Worm (Caenorhabditis elegans) whole organism, L2 larva: ENCODE results near the gene F31E9.3.

Experiments used
- C34F6.9 ChIP-seq: fragments of 150-350 bp; optimal IDR thresholded peaks from 2 replicates; lab custom pipeline; 2014; ENCODE audit warnings: missing biosample characterization, missing genetic modification characterization
- R02D3.7 ChIP-seq: fragments of 150-350 bp; optimal IDR thresholded peaks from 2 replicates; lab custom pipeline; 2014; ENCODE audit warnings: missing biosample characterization, missing genetic modification characterization
- alr-1 ChIP-seq: fragments of 150-350 bp; optimal IDR thresholded peaks from 2 replicates; lab custom pipeline; 2014; ENCODE audit warnings: missing biosample characterization, missing genetic modification characterization
- crh-2 ChIP-seq: sonication (generic microtip); optimal IDR thresholded peaks from 2 replicates; lab custom pipeline; 2017; ENCODE audit warnings: missing biosample characterization, missing genetic modification characterization
- lin-13 ChIP-seq: fragments of 150-350 bp; optimal IDR thresholded peaks from 2 replicates; lab custom pipeline; 2014; ENCODE audit warnings: missing biosample characterization, missing genetic modification reagents, missing genetic modification characterization
- lin-39 ChIP-seq: fragments of 150-350 bp; optimal IDR thresholded peaks from 2 replicates; lab custom pipeline; 2014; ENCODE audit warnings: missing biosample characterization, missing genetic modification reagents, missing genetic modification characterization
- mbf-1 ChIP-seq: sonication (generic microtip); optimal IDR thresholded peaks from 2 replicates; lab custom pipeline; 2017; ENCODE audit warnings: missing biosample characterization, missing genetic modification characterization
- mdl-1 ChIP-seq, 2 experiments: fragments of 150-350 bp in 1 of 2; sonication (generic microtip) in 1 of 2; optimal IDR thresholded peaks; 2 replicates each; lab custom pipeline; 2017; ENCODE audit warnings: missing biosample characterization in 2 of 2, missing genetic modification characterization in 2 of 2
- nhr-12 ChIP-seq: fragments of 150-350 bp; optimal IDR thresholded peaks from 2 replicates; lab custom pipeline; 2014; ENCODE audit warnings: missing biosample characterization, missing genetic modification characterization
- nhr-237 ChIP-seq: fragments of 150-350 bp; optimal IDR thresholded peaks from 2 replicates; lab custom pipeline; 2014; ENCODE audit warnings: missing biosample characterization, missing genetic modification characterization
- unc-39 ChIP-seq: fragments of 150-350 bp; optimal IDR thresholded peaks from 2 replicates; lab custom pipeline; 2014; ENCODE audit warnings: missing biosample characterization, missing genetic modification characterization
- unc-62 ChIP-seq: fragments of 150-350 bp; optimal IDR thresholded peaks from 2 replicates; lab custom pipeline; 2014; ENCODE audit warnings: missing biosample characterization, missing genetic modification reagents, missing genetic modification characterization
- zag-1 ChIP-seq: fragments of 150-350 bp; optimal IDR thresholded peaks from 2 replicates; lab custom pipeline; 2014; ENCODE audit warnings: missing biosample characterization, missing genetic modification characterization
- ztf-11 ChIP-seq: sonication (generic microtip); optimal IDR thresholded peaks from 2 replicates; lab custom pipeline; 2017; ENCODE audit warnings: missing biosample characterization, missing genetic modification characterization

DNA sequence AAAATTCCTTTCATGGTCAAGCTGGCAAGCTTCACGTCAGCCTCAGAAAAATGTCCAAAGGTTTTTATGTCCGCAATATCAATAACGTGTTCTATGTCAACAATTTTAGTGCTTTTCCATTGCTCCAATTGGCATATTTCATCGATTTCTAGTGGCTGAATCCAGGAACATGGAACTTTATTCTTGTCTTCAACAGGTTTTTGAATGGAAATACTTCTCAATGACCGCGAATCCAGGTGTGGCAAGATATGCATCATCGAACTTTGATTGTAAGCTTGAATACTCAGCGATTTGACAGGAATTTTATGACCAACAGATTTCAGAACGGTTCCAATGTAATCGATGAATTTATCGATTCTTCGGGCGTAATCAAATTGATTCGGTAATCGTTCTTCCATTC lies 23.7 kb upstream of the F31E9.3 start:
- TF ChIP-seq unc-39 (tag; lab: Kevin White, UChicago) (no peak), C34F6.9 (tag; lab: Kevin White, UChicago) (no peak), alr-1 (tag; lab: Kevin White, UChicago) (no peak), mbf-1 (tag; lab: Kevin White, UChicago) (no peak), lin-13 (GFP tag; lab: Kevin White, UChicago) (no peak), nhr-237 (no peak), ztf-11 (tag; lab: Kevin White, UChicago) (no peak), zag-1 (tag; lab: Kevin White, UChicago) (no peak), nhr-12 (tag; lab: Kevin White, UChicago) (no peak), R02D3.7 (no peak), crh-2 (tag; lab: Kevin White, UChicago) (no peak), lin-39 (no peak), mdl-1 (tag; optimal IDR thresholded peaks at IDR 0.05; lab: Kevin White, UChicago) (no peak), unc-62 (GFP tag; lab: Kevin White, UChicago) (no peak)
